Fruit fly (Drosophila melanogaster) Kc167 (cell line): ENCODE results near the gene CG1847.

Experiments
- Myc ChIP-seq: fragments of >200 bp; optimal IDR thresholded peaks from 2 replicates; lab custom pipeline; 2017; ENCODE audit warnings: missing external identifiers
- Sin3A ChIP-seq: fragments of >200 bp; optimal IDR thresholded peaks from 2 replicates; lab custom pipeline; 2018; ENCODE audit warnings: missing external identifiers
- h ChIP-seq: fragments of >200 bp; optimal IDR thresholded peaks from 3 replicates; lab custom pipeline; 2018; ENCODE audit warnings: missing external identifiers
- insv ChIP-seq: fragments of >200 bp; optimal IDR thresholded peaks from 3 replicates; lab custom pipeline; 2018; ENCODE audit warnings: missing external identifiers
- psq ChIP-seq: fragments of >200 bp; optimal IDR thresholded peaks from 2 replicates; lab custom pipeline; 2017; ENCODE audit warnings: missing external identifiers
- ttk ChIP-seq: sonication (Bioruptor generic); optimal IDR thresholded peaks from 2 replicates; lab custom pipeline; 2017; ENCODE audit warnings: missing external identifiers

CG1847 gene

DNA sequence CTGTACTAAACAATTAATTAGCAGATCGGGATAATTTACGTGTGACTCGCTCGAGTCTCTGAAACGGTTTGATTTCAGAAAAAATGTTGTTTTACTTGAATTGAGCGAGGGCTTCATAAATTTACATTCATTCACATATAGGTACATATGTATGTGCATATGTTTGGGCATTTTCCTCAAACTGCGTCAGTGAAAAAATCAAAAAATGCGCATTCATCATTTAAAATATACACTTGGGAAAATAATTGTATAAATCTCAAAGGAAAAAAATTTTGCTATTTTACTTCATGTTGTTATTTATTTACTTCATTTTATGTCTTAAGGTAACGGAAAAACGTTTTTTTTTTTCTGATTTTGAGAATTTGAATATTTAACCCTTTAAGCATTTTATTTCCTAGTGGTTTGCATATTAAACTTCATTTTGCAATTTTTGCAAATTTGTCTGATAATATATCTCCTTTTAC is 37.9 kb downstream of the CG1847 start, which contains the start of gene CG43156:
CG43156 (minus strand) TSS at position 51 of the 464 bp plus-strand sequence.
- TF ChIP-seq h (lab: Kevin White, UChicago) = no peak

DNA sequence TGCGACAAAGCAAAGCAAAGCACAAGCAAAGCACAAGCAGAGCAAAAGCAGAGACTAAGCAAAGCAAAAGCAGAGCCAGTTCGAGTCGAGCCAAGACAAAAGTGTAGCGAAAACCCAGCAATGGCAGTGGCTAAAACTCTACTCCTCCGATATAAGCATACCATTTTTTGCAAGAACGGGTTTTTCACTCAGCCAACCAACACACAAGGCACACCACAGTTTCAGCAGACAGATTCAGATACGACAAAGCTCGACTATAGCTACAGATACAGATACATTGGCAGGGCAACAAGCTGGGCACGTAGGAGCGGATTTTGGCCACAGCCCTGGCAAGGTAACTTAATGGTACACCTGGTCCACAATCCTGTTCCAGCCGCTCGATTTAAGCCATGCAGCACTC is 44.6 kb downstream of the CG1847 start:
- TF ChIP-seq ttk (lab: Kevin White, UChicago) (no peak), Sin3A (no peak), psq (lab: Kevin White, UChicago) (no peak), h (lab: Kevin White, UChicago) (no peak), insv (lab: Kevin White, UChicago) (no peak), Myc (lab: Kevin White, UChicago) (no peak)

dm6 chrX:11915154-11915593 is 46.2 kb downstream of the CG1847 start:
- TF ChIP-seq ttk (lab: Kevin White, UChicago) = no peak
- no peak for TF ChIP-seq Sin3A
- no peak for TF ChIP-seq insv (lab: Kevin White, UChicago)
- no peak for TF ChIP-seq h (lab: Kevin White, UChicago)
- no peak for TF ChIP-seq psq (lab: Kevin White, UChicago)
- no peak for TF ChIP-seq Myc (lab: Kevin White, UChicago)

dm6 chrX:11917056-11917633 is 48.2 kb downstream of the CG1847 start, which contains the start of gene pot:
Gene pot, minus strand, starts transcription at chrX:11917260.
- TF ChIP-seq psq (lab: Kevin White, UChicago) (no peak), Myc (lab: Kevin White, UChicago) (no peak), insv (lab: Kevin White, UChicago) (no peak), h (lab: Kevin White, UChicago) (no peak), ttk (lab: Kevin White, UChicago) (no peak), Sin3A (no peak)
